Fruit fly (Drosophila melanogaster) whole organism, embryonic: ENCODE measurements around the gene CG16710.

ENCODE experiments used
- CG10462 ChIP-seq: fragments of 200-800 bp; sonication (Bioruptor generic); optimal IDR thresholded peaks from 2 replicates; lab custom pipeline; 2016; ENCODE audit warnings: missing biosample characterization, missing genetic modification characterization
- CG14050 ChIP-seq: fragments of 200-800 bp; sonication (Bioruptor generic); IDR thresholded peaks from 3 replicates; pipeline ENCODE4 v1.3.6; 2022; ENCODE audit warnings: missing biosample characterization, missing genetic modification characterization
- CG15269 ChIP-seq: fragments of 200-800 bp; sonication (Bioruptor generic); optimal IDR thresholded peaks from 2 replicates; lab custom pipeline; 2018; ENCODE audit warnings: missing biosample characterization, mild to moderate bottlenecking, missing genetic modification characterization, moderate library complexity
- CG17361 ChIP-seq: fragments of 200-800 bp; sonication (Bioruptor generic); IDR thresholded peaks from 3 replicates; pipeline ENCODE4 v1.3.6; 2022; ENCODE audit warnings: missing biosample characterization, missing genetic modification characterization
- CG2120 ChIP-seq: fragments of 200-800 bp; sonication (Bioruptor generic); optimal IDR thresholded peaks from 3 replicates; lab custom pipeline; 2016; ENCODE audit warnings: missing biosample characterization, missing genetic modification characterization
- CG2875 ChIP-seq: fragments of 200-800 bp; sonication (Bioruptor generic); optimal IDR thresholded peaks from 2 replicates; lab custom pipeline; 2017; ENCODE audit warnings: missing biosample characterization, mild to moderate bottlenecking, missing genetic modification characterization, missing genetic modification reagents
- CG30020 ChIP-seq: fragments of 200-800 bp; optimal IDR thresholded peaks from 2 replicates; lab custom pipeline; 2019; ENCODE audit warnings: missing biosample characterization, mild to moderate bottlenecking, missing genetic modification characterization, moderate library complexity
- CG3065 ChIP-seq: fragments of 200-800 bp; sonication (Bioruptor generic); optimal IDR thresholded peaks from 2 replicates; lab custom pipeline; 2016; ENCODE audit warnings: missing biosample characterization, missing genetic modification characterization
- CG3407 ChIP-seq: fragments of 200-800 bp; sonication (Bioruptor generic); optimal IDR thresholded peaks from 2 replicates; lab custom pipeline; 2018; ENCODE audit warnings: missing biosample characterization, mild to moderate bottlenecking, missing genetic modification characterization
- CG34422 ChIP-seq: fragments of 200-800 bp; sonication (Bioruptor generic); IDR thresholded peaks from 3 replicates; pipeline ENCODE4 v1.3.6; 2022; ENCODE audit warnings: missing biosample characterization, missing genetic modification characterization
- CG3847 ChIP-seq: fragments of 200-800 bp; sonication (Bioruptor generic); IDR thresholded peaks from 2 replicates; pipeline ENCODE4 v1.3.6; 2022; ENCODE audit warnings: missing biosample characterization, missing genetic modification characterization
- CG4360 ChIP-seq: fragments of 200-800 bp; sonication (Bioruptor generic); IDR thresholded peaks from 2 replicates; pipeline ENCODE4 v1.3.6; 2022; ENCODE audit warnings: missing biosample characterization, missing genetic modification characterization
- CG4424 ChIP-seq: fragments of 200-800 bp; sonication (Bioruptor generic); optimal IDR thresholded peaks from 3 replicates; lab custom pipeline; 2016; ENCODE audit warnings: missing biosample characterization, missing genetic modification characterization
- CG6813 ChIP-seq: fragments of 200-800 bp; sonication (Bioruptor generic); optimal IDR thresholded peaks from 2 replicates; lab custom pipeline; 2017; ENCODE audit warnings: missing biosample characterization, missing genetic modification characterization, mild to moderate bottlenecking, moderate library complexity, missing genetic modification reagents
- CG7357 ChIP-seq: fragments of 200-800 bp; sonication (Bioruptor generic); IDR thresholded peaks from 3 replicates; pipeline ENCODE4 v1.3.6; 2022; ENCODE audit warnings: missing biosample characterization, missing genetic modification characterization
- CG7963 ChIP-seq: fragments of 200-800 bp; sonication (Bioruptor generic); IDR thresholded peaks from 3 replicates; pipeline ENCODE4 v1.3.6; 2022; ENCODE audit warnings: missing biosample characterization, missing genetic modification characterization; ENCODE audit not compliant: partially characterized antibody
- CG8765 ChIP-seq: fragments of 200-800 bp; sonication (Bioruptor generic); IDR thresholded peaks from 2 replicates; pipeline ENCODE4 v1.3.6; 2022; ENCODE audit warnings: missing biosample characterization, missing genetic modification characterization
- Dek ChIP-seq: fragments of 200-800 bp; sonication (Bioruptor generic); optimal IDR thresholded peaks from 3 replicates; lab custom pipeline; 2019; ENCODE audit warnings: missing biosample characterization, mild to moderate bottlenecking, missing genetic modification characterization, moderate library complexity
- Dll ChIP-seq: fragments of 200-800 bp; sonication (Bioruptor generic); IDR thresholded peaks from 4 replicates; pipeline ENCODE4 v1.3.6; 2022; ENCODE audit warnings: missing biosample characterization, missing genetic modification characterization; ENCODE audit not compliant: partially characterized antibody
- E2f1 ChIP-seq: fragments of 200-800 bp; sonication (Bioruptor generic); IDR thresholded peaks from 2 replicates; pipeline ENCODE4 v1.3.6; 2022; ENCODE audit warnings: missing biosample characterization, missing genetic modification characterization
- Fer3 ChIP-seq: fragments of 200-800 bp; sonication (Bioruptor generic); optimal IDR thresholded peaks from 2 replicates; lab custom pipeline; 2018; ENCODE audit warnings: missing biosample characterization, mild to moderate bottlenecking, missing genetic modification characterization, moderate library complexity
- Gug ChIP-seq: fragments of 200-800 bp; sonication (Bioruptor generic); IDR thresholded peaks from 4 replicates; pipeline ENCODE4 v1.3.6; 2022; ENCODE audit warnings: missing biosample characterization, missing genetic modification characterization
- H15 ChIP-seq: fragments of 200-800 bp; sonication (Bioruptor generic); IDR thresholded peaks from 3 replicates; pipeline ENCODE4 v1.3.6; 2022; ENCODE audit warnings: missing biosample characterization, missing genetic modification characterization
- HLHmδ ChIP-seq: fragments of 200-800 bp; sonication (Bioruptor generic); optimal IDR thresholded peaks from 2 replicates; lab custom pipeline; 2018; ENCODE audit warnings: missing biosample characterization, mild to moderate bottlenecking, missing genetic modification characterization, moderate library complexity
- Hand ChIP-seq: fragments of 200-800 bp; sonication (Bioruptor generic); optimal IDR thresholded peaks from 2 replicates; lab custom pipeline; 2017; ENCODE audit warnings: mild to moderate bottlenecking, missing biosample characterization, missing genetic modification reagents, missing genetic modification characterization
- Hmx ChIP-seq: fragments of 200-800 bp; sonication (Bioruptor generic); optimal IDR thresholded peaks from 2 replicates; lab custom pipeline; 2016; ENCODE audit warnings: missing biosample characterization, missing genetic modification characterization
- Hr51 ChIP-seq, 2 experiments: fragments of 200-800 bp; sonication (Bioruptor generic); optimal IDR thresholded peaks; 2 replicates in 1 of 2; 3 replicates in 1 of 2; lab custom pipeline; 2016 to 2018; ENCODE audit warnings: missing biosample characterization in 2 of 2, missing genetic modification characterization in 2 of 2, mild to moderate bottlenecking in 1 of 2, moderate library complexity in 1 of 2
- Hsf ChIP-seq: fragments of 200-800 bp; sonication (Bioruptor generic); optimal IDR thresholded peaks from 3 replicates; lab custom pipeline; 2016; ENCODE audit warnings: missing biosample characterization, missing genetic modification characterization
- Kr ChIP-seq: fragments of 200-800 bp; sonication (Bioruptor generic); optimal IDR thresholded peaks from 2 replicates; lab custom pipeline; 2017; ENCODE audit warnings: missing biosample characterization, mild to moderate bottlenecking, missing genetic modification characterization
- Mrtf ChIP-seq: fragments of 200-800 bp; sonication (Bioruptor generic); IDR thresholded peaks from 3 replicates; pipeline ENCODE4 v1.3.6; 2022; ENCODE audit warnings: missing biosample characterization, missing genetic modification characterization
- NC2α ChIP-seq: fragments of 200-800 bp; sonication (Bioruptor generic); optimal IDR thresholded peaks from 2 replicates; lab custom pipeline; 2016; ENCODE audit warnings: missing biosample characterization, missing genetic modification characterization
- Nf-YA ChIP-seq: fragments of 200-800 bp; sonication (Bioruptor generic); IDR thresholded peaks from 2 replicates; pipeline ENCODE4 v1.3.6; 2022; ENCODE audit warnings: missing biosample characterization, missing genetic modification characterization
- Optix ChIP-seq: fragments of 200-800 bp; sonication (Bioruptor generic); IDR thresholded peaks from 3 replicates; pipeline ENCODE4 v1.3.6; 2022; ENCODE audit warnings: missing biosample characterization, missing genetic modification characterization
- Sin3A ChIP-seq: fragments of >200 bp; optimal IDR thresholded peaks from 2 replicates; lab custom pipeline; 2018
- Tbp ChIP-seq: fragments of >200 bp; optimal IDR thresholded peaks from 2 replicates; lab custom pipeline; 2018; ENCODE audit warnings: missing biosample characterization, missing genetic modification characterization
- Usf ChIP-seq: fragments of 200-800 bp; sonication (Bioruptor generic); optimal IDR thresholded peaks from 2 replicates; lab custom pipeline; 2017; ENCODE audit warnings: missing genotype, missing biosample characterization, missing genetic modification characterization
- bigmax ChIP-seq: fragments of 200-800 bp; sonication (Bioruptor generic); optimal IDR thresholded peaks from 2 replicates; lab custom pipeline; 2018; ENCODE audit warnings: missing biosample characterization, mild to moderate bottlenecking, missing genetic modification characterization
- chm ChIP-seq: fragments of 200-800 bp; sonication (Bioruptor generic); IDR thresholded peaks from 2 replicates; pipeline ENCODE4 v1.3.6; 2022; ENCODE audit warnings: missing biosample characterization, missing genetic modification characterization
- dati ChIP-seq: fragments of 200-800 bp; sonication (Bioruptor generic); IDR thresholded peaks from 2 replicates; pipeline ENCODE4 v1.3.6; 2022; ENCODE audit warnings: missing biosample characterization, missing genetic modification characterization
- gcm ChIP-seq: fragments of 200-800 bp; sonication (Bioruptor generic); optimal IDR thresholded peaks from 2 replicates; lab custom pipeline; 2019; ENCODE audit warnings: missing biosample characterization, mild to moderate bottlenecking, missing genetic modification characterization, moderate library complexity
- gsb ChIP-seq: fragments of 200-800 bp; sonication (Bioruptor generic); IDR thresholded peaks from 2 replicates; pipeline ENCODE4 v1.3.6; 2022; ENCODE audit warnings: missing biosample characterization, missing genetic modification characterization
- her ChIP-seq: fragments of 200-800 bp; sonication (Bioruptor generic); optimal IDR thresholded peaks from 2 replicates; lab custom pipeline; 2016; ENCODE audit warnings: missing biosample characterization, missing genetic modification characterization
- otp ChIP-seq: fragments of 200-800 bp; sonication (Bioruptor generic); IDR thresholded peaks from 3 replicates; pipeline ENCODE4, ENCODE4 v1.3.6; 2022; ENCODE audit warnings: missing biosample characterization, missing genetic modification characterization
- pho ChIP-seq: fragments of 200-800 bp; sonication (Bioruptor generic); optimal IDR thresholded peaks from 2 replicates; lab custom pipeline; 2016; ENCODE audit warnings: missing biosample characterization, missing genetic modification characterization
- row ChIP-seq: fragments of 200-800 bp; sonication (Bioruptor generic); IDR thresholded peaks from 3 replicates; pipeline ENCODE4 v1.3.6; 2022; ENCODE audit warnings: missing biosample characterization, missing genetic modification characterization
- sens ChIP-seq: fragments of 200-800 bp; sonication (Bioruptor generic); peaks from one replicate; lab custom pipeline; 2016; ENCODE audit warnings: missing biosample characterization, missing genetic modification characterization
- sna ChIP-seq: fragments of 200-800 bp; sonication (Bioruptor generic); IDR thresholded peaks from 2 replicates; pipeline ENCODE4 v1.3.6; 2022; ENCODE audit warnings: missing biosample characterization, missing genetic modification characterization; ENCODE audit not compliant: partially characterized antibody
- sr ChIP-seq: fragments of 200-800 bp; sonication (Bioruptor generic); IDR thresholded peaks from 3 replicates; pipeline ENCODE4 v1.3.6; 2022; ENCODE audit warnings: missing biosample characterization, missing genetic modification characterization
- tll ChIP-seq, 2 experiments: fragments of 200-800 bp in 1 of 2; fragments of >200 bp in 1 of 2; sonication (Bioruptor generic) in 1 of 2; optimal IDR thresholded peaks; 2 replicates each; lab custom pipeline; 2017 to 2019; ENCODE audit warnings: missing biosample characterization in 2 of 2, missing genetic modification characterization in 2 of 2, mild to moderate bottlenecking in 1 of 2, moderate library complexity in 1 of 2
- trh ChIP-seq: fragments of 200-800 bp; sonication (Bioruptor generic); optimal IDR thresholded peaks from 2 replicates; lab custom pipeline; 2016; ENCODE audit warnings: missing biosample characterization, missing genetic modification characterization

CG16710 gene

DNA sequence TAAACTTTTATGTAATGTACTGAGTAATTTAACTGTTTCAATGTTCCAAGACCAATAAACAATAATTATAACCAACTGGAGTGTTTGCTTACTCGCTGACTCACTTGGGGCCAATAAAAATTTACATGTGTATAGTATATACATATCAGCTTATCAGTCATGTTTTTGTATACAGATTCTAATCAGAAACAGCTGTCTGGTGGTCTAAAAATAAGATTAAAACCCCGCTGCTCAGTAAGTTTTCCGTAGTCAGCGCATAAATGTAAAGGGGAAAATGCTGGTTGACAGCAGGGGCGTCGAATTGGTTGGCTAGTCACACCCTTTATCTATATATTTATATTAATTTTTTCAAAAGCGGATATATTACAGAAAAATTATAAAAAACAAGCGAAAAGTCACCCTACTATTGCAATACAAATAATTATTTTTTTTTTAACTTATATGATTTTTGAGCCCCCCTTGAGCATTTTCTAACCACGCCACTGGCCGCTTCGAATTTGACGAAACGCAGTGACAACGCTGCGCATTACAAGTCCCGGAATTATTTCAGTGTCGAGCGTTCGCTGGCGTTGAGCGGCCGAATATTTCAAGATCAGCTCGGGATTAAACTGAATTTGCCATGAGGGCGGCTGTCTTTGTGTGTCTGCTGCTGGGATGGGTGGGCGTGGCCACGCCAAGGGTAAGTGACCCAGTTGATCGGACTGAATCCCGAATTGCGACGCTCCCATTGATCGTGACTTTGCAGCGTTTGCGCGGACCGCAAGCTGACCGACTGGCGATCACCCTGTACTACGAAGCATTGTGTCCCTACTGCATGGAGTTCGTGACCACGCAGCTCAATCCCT lies 3.7 kb upstream of the CG16710 start, which contains the start of gene GILT2 (continued):
- TF ChIP-seq Hand (peak; percentile 88), dati (GFP tag; lab: Robert Waterston, UW) (peak; percentile 79), CG34422 (GFP tag; lab: Robert Waterston, UW) (peak; percentile 91), Sin3A (no peak), Tbp (GFP tag; lab: Kevin White, UChicago) (no peak), CG14050 (peak; percentile 83), CG2120 (GFP tag; lab: Kevin White, UChicago) (peak; percentile 89), chm (GFP tag; lab: Robert Waterston, UW) (peak; percentile 83), sens (peak; percentile 93), gsb (GFP tag; lab: Robert Waterston, UW) (peak; percentile 83), H15 (peak; percentile 86), trh (GFP tag; lab: Kevin White, UChicago) (peak; percentile 84), Gug (GFP tag; lab: Robert Waterston, UW) (peak; percentile 81), CG3407 (GFP tag; lab: Kevin White, UChicago) (peak; percentile 79), Dll (no peak), Hsf (GFP tag; lab: Kevin White, UChicago) (peak; percentile 80), row (peak; percentile 96), her (no peak), pho (GFP tag; lab: Kevin White, UChicago) (peak; percentile 60), CG17361 (peak; percentile 96), CG10462 (GFP tag; lab: Kevin White, UChicago) (peak; percentile 77), sna (GFP tag; lab: Robert Waterston, UW) (no peak), HLHmδ (GFP tag; lab: Kevin White, UChicago) (no peak), Optix (GFP tag; lab: Robert Waterston, UW) (peak; percentile 90), CG3065 (GFP tag; lab: Kevin White, UChicago) (peak; percentile 76), CG2875 (peak; percentile 82), CG8765 (GFP tag; lab: Robert Waterston, UW) (peak; percentile 79), CG7357 (peak; percentile 86), CG3847 (GFP tag; lab: Robert Waterston, UW) (peak; percentile 92), Nf-YA (GFP tag; lab: Robert Waterston, UW) (peak; percentile 84), CG7963 (GFP tag; lab: Robert Waterston, UW) (no peak), CG4360 (GFP tag; lab: Robert Waterston, UW) (peak; percentile 60), CG4424 (GFP tag; lab: Kevin White, UChicago) (peak; percentile 92), Mrtf (GFP tag; lab: Robert Waterston, UW) (peak; percentile 87), Kr (GFP tag; lab: Kevin White, UChicago) (no peak), sr (GFP tag; lab: Robert Waterston, UW) (peak; percentile 50; the same call in 2 of the 3 replicates), E2f1 (peak; percentile 88), Hmx (GFP tag; lab: Kevin White, UChicago) (no peak), Fer3 (tag; lab: Kevin White, UChicago) (peak; percentile 93), CG6813 (peak; percentile 92), CG30020 (tag; lab: Kevin White, UChicago) (peak; percentile 62), Dek (tag; lab: Kevin White, UChicago) (peak; percentile 88), tll (GFP tag; optimal IDR thresholded peaks at IDR 0.05; lab: Kevin White, UChicago) (peak in 1 of 2 experiments; percentile 12), otp (GFP tag; lab: Robert Waterston, UW) (peak; percentile 89), Usf (GFP tag; lab: Kevin White, UChicago) (peak; percentile 69), gcm (peak; percentile 96), CG15269 (tag; lab: Kevin White, UChicago) (peak; percentile 95), bigmax (GFP tag; lab: Kevin White, UChicago) (no peak), NC2α (GFP tag; lab: Kevin White, UChicago) (no peak), Hr51 (GFP tag; optimal IDR thresholded peaks at IDR 0.05; lab: Kevin White, UChicago) (peak; percentile 78 to 95)
